Fruit fly (Drosophila melanogaster) whole organism, embryonic: ENCODE results near the gene CG13075.

Experiments used
- Abd-B ChIP-seq: fragments of 200-800 bp; sonication (Bioruptor generic); optimal IDR thresholded peaks from 2 replicates; lab custom pipeline; 2018; ENCODE audit warnings: missing biosample characterization, mild to moderate bottlenecking, missing genetic modification characterization, moderate library complexity
- Ada2b ChIP-seq: fragments of 200-800 bp; sonication (Bioruptor generic); IDR thresholded peaks from 2 replicates; pipeline ENCODE4 v1.3.6; 2022; ENCODE audit warnings: missing biosample characterization, missing genetic modification characterization
- Bgb ChIP-seq: fragments of 200-800 bp; sonication (Bioruptor generic); IDR thresholded peaks from 2 replicates; pipeline ENCODE4 v1.3.6; 2022; ENCODE audit warnings: missing biosample characterization, missing genetic modification characterization; ENCODE audit not compliant: partially characterized antibody
- CG12071 ChIP-seq: fragments of 200-800 bp; sonication (Bioruptor generic); optimal IDR thresholded peaks from 3 replicates; lab custom pipeline; 2018; ENCODE audit warnings: missing biosample characterization, mild to moderate bottlenecking, missing genetic modification characterization
- CG13123 ChIP-seq: fragments of 200-800 bp; sonication (Bioruptor generic); optimal IDR thresholded peaks from 2 replicates; lab custom pipeline; 2016; ENCODE audit warnings: missing biosample characterization, missing genetic modification characterization
- CG1647 ChIP-seq: fragments of 200-800 bp; sonication (Bioruptor generic); optimal IDR thresholded peaks from 3 replicates; lab custom pipeline; 2016; ENCODE audit warnings: missing biosample characterization, missing genetic modification characterization
- CG16779 ChIP-seq: fragments of 200-800 bp; sonication (Bioruptor generic); IDR thresholded peaks from 2 replicates; pipeline ENCODE4 v1.3.6; 2022; ENCODE audit warnings: missing biosample characterization, missing genetic modification characterization
- CG16813 ChIP-seq: fragments of 200-800 bp; sonication (Bioruptor generic); IDR thresholded peaks from 3 replicates; pipeline ENCODE4 v1.3.6; 2022; ENCODE audit warnings: missing biosample characterization, missing genetic modification characterization; ENCODE audit not compliant: partially characterized antibody
- CG18599 ChIP-seq: fragments of 200-800 bp; sonication (Bioruptor generic); optimal IDR thresholded peaks from 3 replicates; lab custom pipeline; 2017; ENCODE audit warnings: missing biosample characterization, missing genetic modification characterization, mild to moderate bottlenecking, moderate library complexity, missing genetic modification reagents
- CG30403 ChIP-seq: fragments of 200-800 bp; sonication (Bioruptor generic); optimal IDR thresholded peaks from 3 replicates; lab custom pipeline; 2016; ENCODE audit warnings: missing biosample characterization, missing genetic modification characterization
- CG30431 ChIP-seq: fragments of 200-800 bp; sonication (Bioruptor generic); optimal IDR thresholded peaks from 2 replicates; lab custom pipeline; 2017; ENCODE audit warnings: missing biosample characterization, missing genetic modification characterization
- CG34422 ChIP-seq: fragments of 200-800 bp; sonication (Bioruptor generic); IDR thresholded peaks from 3 replicates; pipeline ENCODE4 v1.3.6; 2022; ENCODE audit warnings: missing biosample characterization, missing genetic modification characterization
- CG42726 ChIP-seq: fragments of 200-800 bp; sonication (Bioruptor generic); IDR thresholded peaks from 2 replicates; pipeline ENCODE4 v1.3.6; 2022; ENCODE audit warnings: missing biosample characterization, missing genetic modification characterization; ENCODE audit not compliant: partially characterized antibody
- CG4360 ChIP-seq: fragments of 200-800 bp; sonication (Bioruptor generic); IDR thresholded peaks from 2 replicates; pipeline ENCODE4 v1.3.6; 2022; ENCODE audit warnings: missing biosample characterization, missing genetic modification characterization
- CG6791 ChIP-seq: fragments of 200-800 bp; sonication (Bioruptor generic); IDR thresholded peaks from 3 replicates; pipeline ENCODE4 v1.3.6; 2022; ENCODE audit warnings: missing biosample characterization, missing genetic modification characterization; ENCODE audit not compliant: partially characterized antibody
- CG9727 ChIP-seq: fragments of 200-800 bp; sonication (Bioruptor generic); optimal IDR thresholded peaks from 3 replicates; lab custom pipeline; 2017; ENCODE audit warnings: missing biosample characterization, mild to moderate bottlenecking, missing genetic modification characterization
- D19A ChIP-seq: fragments of 200-800 bp; optimal IDR thresholded peaks from 3 replicates; lab custom pipeline; 2019; ENCODE audit warnings: missing biosample characterization, mild to moderate bottlenecking, missing genetic modification characterization, moderate library complexity
- Dip3 ChIP-seq: fragments of 200-800 bp; sonication (Bioruptor generic); optimal IDR thresholded peaks from 3 replicates; lab custom pipeline; 2016; ENCODE audit warnings: missing biosample characterization, missing genetic modification characterization
- Ets65A ChIP-seq: fragments of 200-800 bp; sonication (Bioruptor generic); peaks from one replicate; lab custom pipeline; 2016; ENCODE audit warnings: missing biosample characterization, missing genetic modification characterization
- HLH3B ChIP-seq: fragments of 200-800 bp; sonication (Bioruptor generic); IDR thresholded peaks from 2 replicates; pipeline ENCODE4 v1.3.6; 2022; ENCODE audit warnings: missing biosample characterization, missing genetic modification characterization
- Kr ChIP-seq: fragments of 200-800 bp; sonication (Bioruptor generic); optimal IDR thresholded peaks from 2 replicates; lab custom pipeline; 2017; ENCODE audit warnings: missing biosample characterization, mild to moderate bottlenecking, missing genetic modification characterization
- Med ChIP-seq: fragments of 200-800 bp; sonication (Bioruptor generic); peaks from one replicate; lab custom pipeline; 2016; ENCODE audit warnings: missing biosample characterization, missing genetic modification characterization, mild to moderate bottlenecking, inconsistent platforms, moderate library complexity
- Pdp1 ChIP-seq, 2 experiments: fragments of 200-800 bp; sonication (Bioruptor generic); optimal IDR thresholded peaks; 3 replicates each; lab custom pipeline; 2016; ENCODE audit warnings: missing biosample characterization in 2 of 2, missing genetic modification characterization in 2 of 2, mild to moderate bottlenecking in 1 of 2, moderate library complexity in 1 of 2
- Scr ChIP-seq: fragments of 200-800 bp; sonication (Bioruptor generic); IDR thresholded peaks from 2 replicates; pipeline ENCODE4 v1.3.6; 2022; ENCODE audit warnings: missing biosample characterization, missing genetic modification characterization; ENCODE audit not compliant: partially characterized antibody
- bigmax ChIP-seq: fragments of 200-800 bp; sonication (Bioruptor generic); optimal IDR thresholded peaks from 2 replicates; lab custom pipeline; 2018; ENCODE audit warnings: missing biosample characterization, mild to moderate bottlenecking, missing genetic modification characterization
- chinmo ChIP-seq: fragments of 200-800 bp; sonication (Bioruptor generic); IDR thresholded peaks from 4 replicates; pipeline ENCODE4 v1.3.6; 2022; ENCODE audit warnings: missing biosample characterization, missing genetic modification characterization; ENCODE audit not compliant: partially characterized antibody
- chm ChIP-seq: fragments of 200-800 bp; sonication (Bioruptor generic); IDR thresholded peaks from 2 replicates; pipeline ENCODE4 v1.3.6; 2022; ENCODE audit warnings: missing biosample characterization, missing genetic modification characterization
- chn ChIP-seq: fragments of 200-800 bp; sonication (Bioruptor generic); optimal IDR thresholded peaks from 2 replicates; lab custom pipeline; 2016; ENCODE audit warnings: missing biosample characterization, missing genetic modification characterization
- ci ChIP-seq: fragments of 200-800 bp; sonication (Bioruptor generic); IDR thresholded peaks from 3 replicates; pipeline ENCODE4 v1.3.6; 2022; ENCODE audit warnings: missing biosample characterization, missing genetic modification characterization
- gsb-n ChIP-seq: fragments of 200-800 bp; sonication (Bioruptor generic); optimal IDR thresholded peaks from 3 replicates; lab custom pipeline; 2018; ENCODE audit warnings: missing biosample characterization, mild to moderate bottlenecking, missing genetic modification characterization
- kay ChIP-seq: fragments of 200-800 bp; sonication (Bioruptor generic); optimal IDR thresholded peaks from 2 replicates; lab custom pipeline; 2016; ENCODE audit warnings: missing biosample characterization, missing genetic modification characterization
- knrl ChIP-seq: fragments of 200-800 bp; sonication (Bioruptor generic); IDR thresholded peaks from 3 replicates; pipeline ENCODE4 v1.3.6; 2022; ENCODE audit warnings: missing biosample characterization, missing genetic modification characterization; ENCODE audit not compliant: partially characterized antibody
- lbe ChIP-seq: fragments of 200-800 bp; sonication (Bioruptor generic); optimal IDR thresholded peaks from 2 replicates; lab custom pipeline; 2016; ENCODE audit warnings: missing biosample characterization, mild to moderate bottlenecking, missing genetic modification characterization
- oc ChIP-seq: fragments of 200-800 bp; sonication (Bioruptor generic); optimal IDR thresholded peaks from 2 replicates; lab custom pipeline; 2018; ENCODE audit warnings: missing biosample characterization, mild to moderate bottlenecking, missing genetic modification characterization, moderate library complexity
- p53 ChIP-seq: fragments of 200-800 bp; sonication (Bioruptor generic); optimal IDR thresholded peaks from 2 replicates; lab custom pipeline; 2016; ENCODE audit warnings: missing biosample characterization, missing genetic modification characterization
- phol ChIP-seq: fragments of 200-800 bp; sonication (Bioruptor generic); optimal IDR thresholded peaks from 3 replicates; lab custom pipeline; 2018; ENCODE audit warnings: missing biosample characterization, mild to moderate bottlenecking, missing genetic modification characterization, moderate library complexity
- tap ChIP-seq: fragments of 200-800 bp; optimal IDR thresholded peaks from 3 replicates; lab custom pipeline; 2019; ENCODE audit warnings: missing biosample characterization, mild to moderate bottlenecking, missing genetic modification characterization, moderate library complexity
- vvl ChIP-seq: fragments of 200-800 bp; sonication (Bioruptor generic); IDR thresholded peaks from 2 replicates; pipeline ENCODE4 v1.3.6; 2022; ENCODE audit warnings: missing biosample characterization, missing genetic modification characterization
- z ChIP-seq: fragments of 200-800 bp; sonication (Bioruptor generic); IDR thresholded peaks from 3 replicates; pipeline ENCODE4 v1.3.6; 2022; ENCODE audit warnings: missing biosample characterization, missing genetic modification characterization
- zf30C ChIP-seq: fragments of 200-800 bp; sonication (Bioruptor generic); optimal IDR thresholded peaks from 3 replicates; lab custom pipeline; 2018; ENCODE audit warnings: missing biosample characterization, mild to moderate bottlenecking, missing genetic modification characterization

Gene CG13075

DNA sequence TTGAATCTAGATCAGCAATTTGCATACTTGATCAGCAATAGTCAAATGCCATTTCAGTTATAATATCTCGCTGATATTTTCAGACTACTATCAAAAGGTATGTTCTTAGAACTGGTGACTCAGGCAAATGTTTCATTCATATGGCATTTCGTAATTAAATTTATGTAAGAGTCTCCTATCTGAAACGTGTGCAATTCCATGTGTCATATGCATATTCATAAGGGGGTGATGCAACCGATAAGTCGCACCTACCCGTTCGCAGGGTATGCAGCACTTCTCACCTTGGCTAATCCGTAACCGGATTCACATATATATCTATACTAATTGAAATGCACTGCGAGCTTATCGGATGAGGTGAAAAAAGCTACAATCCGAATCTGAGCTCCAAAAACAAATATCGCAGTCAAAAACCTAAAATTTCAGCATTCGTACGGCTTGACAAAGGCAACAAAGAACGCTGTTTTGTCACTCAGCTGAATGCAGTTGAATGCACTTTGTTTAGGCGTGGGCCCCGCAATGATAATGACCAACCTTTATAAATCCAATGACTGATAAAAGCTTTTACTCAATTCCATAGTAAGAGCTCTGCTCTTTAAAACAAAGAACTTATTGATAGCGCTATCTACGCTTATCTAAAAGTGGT is 46.0 kb upstream of the CG13075 start (continued):
- no peak for TF ChIP-seq CG30431 (GFP tag; lab: Kevin White, UChicago)
- no peak for TF ChIP-seq CG16779 (GFP tag; lab: Robert Waterston, UW)
- no peak for TF ChIP-seq p53
- no peak for TF ChIP-seq Ada2b (GFP tag; lab: Robert Waterston, UW)
- 0 out of 2 replicates have a peak, but pooled peaks have one; percentile 48 for TF ChIP-seq chm
- no peak for TF ChIP-seq Scr (GFP tag; lab: Robert Waterston, UW)
- TF ChIP-seq ci (GFP tag; lab: Robert Waterston, UW) = peak; percentile 59; the same call in 1 of the 3 replicates
- TF ChIP-seq tap (tag; lab: Kevin White, UChicago) = peak; percentile 4
- TF ChIP-seq kay (GFP tag; lab: Kevin White, UChicago) = no peak
- TF ChIP-seq phol (tag; lab: Kevin White, UChicago) = no peak
- no peak for TF ChIP-seq Ets65A (GFP tag; lab: Kevin White, UChicago)
- no peak for TF ChIP-seq gsb-n (tag; lab: Kevin White, UChicago)
- TF ChIP-seq CG18599 (GFP tag; lab: Kevin White, UChicago) = peak; percentile 9
- 0 out of 3 replicates have a peak, but pooled peaks have one; percentile 30 for TF ChIP-seq CG34422 (GFP tag; lab: Robert Waterston, UW)
- peak; percentile 2 for TF ChIP-seq CG12071 (GFP tag; lab: Kevin White, UChicago)
- peak; percentile 4; the same call in 1 of the 2 replicates for TF ChIP-seq HLH3B (GFP tag; lab: Robert Waterston, UW)
- no peak for TF ChIP-seq CG30403 (GFP tag; lab: Kevin White, UChicago)
- TF ChIP-seq lbe = peak; percentile 43
- TF ChIP-seq CG1647 = no peak
- TF ChIP-seq CG13123 (GFP tag; lab: Kevin White, UChicago) = no peak
- TF ChIP-seq D19A (tag; lab: Kevin White, UChicago) = peak; percentile 71
- no peak for TF ChIP-seq CG9727 (GFP tag; lab: Kevin White, UChicago)
- no peak for TF ChIP-seq zf30C (GFP tag; lab: Kevin White, UChicago)
- TF ChIP-seq Dip3 = no peak
- TF ChIP-seq chn (GFP tag; lab: Kevin White, UChicago) = no peak
- peak; percentile 86 for TF ChIP-seq vvl (GFP tag; lab: Robert Waterston, UW)
- TF ChIP-seq Kr = no peak
- TF ChIP-seq oc = no peak
- peak in 1 of 2 experiments; percentile 66 for TF ChIP-seq Pdp1 (GFP tag; optimal IDR thresholded peaks at IDR 0.05; lab: Kevin White, UChicago)
- 0 out of 3 replicates have a peak, but pooled peaks have one; percentile 47 for TF ChIP-seq z (GFP tag; lab: Robert Waterston, UW)
- 0 out of 3 replicates have a peak, but pooled peaks have one; percentile 17 for TF ChIP-seq CG6791 (GFP tag; lab: Robert Waterston, UW)
- peak; percentile 19; the same call in 1 of the 2 replicates for TF ChIP-seq Bgb (GFP tag; lab: Robert Waterston, UW)
- 0 out of 4 replicates have a peak, but pooled peaks have one; percentile 33 for TF ChIP-seq chinmo
- TF ChIP-seq bigmax (GFP tag; lab: Kevin White, UChicago) = no peak
- TF ChIP-seq knrl (GFP tag; lab: Robert Waterston, UW) = no peak
- TF ChIP-seq CG4360 (GFP tag; lab: Robert Waterston, UW) = no peak
- TF ChIP-seq, all 482 proteins: peak for 29

DNA sequence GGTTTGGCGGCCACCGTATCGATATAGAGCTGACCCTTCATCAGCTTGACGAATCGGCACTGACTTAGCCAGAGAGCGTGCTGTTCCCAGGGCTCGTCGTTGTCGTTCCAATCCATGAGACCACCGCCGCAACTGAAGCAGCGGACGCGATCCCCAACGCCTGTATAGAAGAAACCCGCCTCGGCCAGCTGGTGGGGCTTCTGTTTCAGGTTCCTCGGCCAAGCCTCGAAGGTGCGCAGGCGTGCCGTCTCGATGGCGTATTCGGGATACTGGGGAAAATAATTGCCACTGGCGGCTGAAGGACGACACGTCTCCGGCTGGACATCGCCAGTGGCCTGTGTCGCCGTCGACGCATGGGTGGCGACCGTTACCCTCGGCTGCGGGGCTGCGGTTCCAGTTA is 44.7 kb upstream of the CG13075 start:
- TF ChIP-seq Abd-B (GFP tag; lab: Kevin White, UChicago) = no peak
- peak; percentile 36; the same call in 1 of the 2 replicates for TF ChIP-seq CG42726 (GFP tag; lab: Robert Waterston, UW)
- TF ChIP-seq CG16813 (GFP tag; lab: Robert Waterston, UW) = 0 out of 3 replicates have a peak, but pooled peaks have one; percentile 8
- peak; percentile 72 for TF ChIP-seq Ets65A (GFP tag; lab: Kevin White, UChicago)
- 0 out of 4 replicates have a peak, but pooled peaks have one; percentile 25 for TF ChIP-seq chinmo
- TF ChIP-seq Med (GFP tag; lab: Kevin White, UChicago) = peak; percentile 59
